Fruit fly (Drosophila melanogaster) whole organism, embryonic: ENCODE results near the gene Cdc37.

Source experiments
- Atf-2 ChIP-seq: fragments of 200-800 bp; sonication (Bioruptor generic); optimal IDR thresholded peaks from 2 replicates; lab custom pipeline; 2016; ENCODE audit warnings: missing biosample characterization, missing genetic modification characterization
- Awh ChIP-seq: fragments of 200-800 bp; sonication (Bioruptor generic); IDR thresholded peaks from 2 replicates; pipeline ENCODE4, ENCODE4 v1.3.6; 2022; ENCODE audit warnings: missing biosample characterization, missing genetic modification characterization
- BEAF-32 ChIP-seq: fragments of 200-800 bp; sonication (Bioruptor generic); optimal IDR thresholded peaks from 3 replicates; lab custom pipeline; 2017; ENCODE audit warnings: missing biosample characterization, missing genetic modification characterization, mild to moderate bottlenecking, moderate library complexity, missing genetic modification reagents
- CG14050 ChIP-seq: fragments of 200-800 bp; sonication (Bioruptor generic); IDR thresholded peaks from 3 replicates; pipeline ENCODE4 v1.3.6; 2022; ENCODE audit warnings: missing biosample characterization, missing genetic modification characterization
- CG1603 ChIP-seq: fragments of 200-800 bp; sonication (Bioruptor generic); optimal IDR thresholded peaks from 2 replicates; lab custom pipeline; 2019; ENCODE audit warnings: missing biosample characterization, mild to moderate bottlenecking, missing genetic modification characterization, moderate library complexity
- CG17361 ChIP-seq: fragments of 200-800 bp; sonication (Bioruptor generic); IDR thresholded peaks from 3 replicates; pipeline ENCODE4 v1.3.6; 2022; ENCODE audit warnings: missing biosample characterization, missing genetic modification characterization
- CG18599 ChIP-seq: fragments of 200-800 bp; sonication (Bioruptor generic); optimal IDR thresholded peaks from 3 replicates; lab custom pipeline; 2017; ENCODE audit warnings: missing biosample characterization, missing genetic modification characterization, mild to moderate bottlenecking, moderate library complexity, missing genetic modification reagents
- CG31224 ChIP-seq: fragments of 200-800 bp; sonication (Bioruptor generic); IDR thresholded peaks from 2 replicates; pipeline ENCODE4 v1.3.6; 2022; ENCODE audit warnings: missing biosample characterization, missing genetic modification characterization
- CG3726 ChIP-seq: fragments of 200-800 bp; sonication (Bioruptor generic); IDR thresholded peaks from 3 replicates; pipeline ENCODE4, ENCODE4 v1.3.6; 2022; ENCODE audit warnings: missing biosample characterization, missing genetic modification characterization
- CG4360 ChIP-seq: fragments of 200-800 bp; sonication (Bioruptor generic); IDR thresholded peaks from 2 replicates; pipeline ENCODE4 v1.3.6; 2022; ENCODE audit warnings: missing biosample characterization, missing genetic modification characterization
- CG6689 ChIP-seq: fragments of 200-800 bp; sonication (Bioruptor generic); IDR thresholded peaks from 2 replicates; pipeline ENCODE4 v1.3.6; 2022; ENCODE audit warnings: missing biosample characterization, missing genetic modification characterization
- CG6791 ChIP-seq: fragments of 200-800 bp; sonication (Bioruptor generic); IDR thresholded peaks from 3 replicates; pipeline ENCODE4 v1.3.6; 2022; ENCODE audit warnings: missing biosample characterization, missing genetic modification characterization; ENCODE audit not compliant: partially characterized antibody
- CG6813 ChIP-seq: fragments of 200-800 bp; sonication (Bioruptor generic); optimal IDR thresholded peaks from 2 replicates; lab custom pipeline; 2017; ENCODE audit warnings: missing biosample characterization, missing genetic modification characterization, mild to moderate bottlenecking, moderate library complexity, missing genetic modification reagents
- CG8478 ChIP-seq: fragments of >200 bp; optimal IDR thresholded peaks from 2 replicates; lab custom pipeline; 2018
- CG9215 ChIP-seq: fragments of 200-800 bp; sonication (Bioruptor generic); IDR thresholded peaks from 2 replicates; pipeline ENCODE4 v1.3.6; 2022; ENCODE audit warnings: missing biosample characterization, missing genetic modification characterization
- CG9797 ChIP-seq: fragments of 200-800 bp; sonication (Bioruptor generic); optimal IDR thresholded peaks from 3 replicates; lab custom pipeline; 2018; ENCODE audit warnings: missing biosample characterization, mild to moderate bottlenecking, missing genetic modification characterization
- D ChIP-seq, 2 experiments: fragments of 200-800 bp in 1 of 2; fragments of >200 bp in 1 of 2; sonication (Bioruptor generic) in 1 of 2; optimal IDR thresholded peaks; 2 replicates in 1 of 2; 3 replicates in 1 of 2; lab custom pipeline; 2017; ENCODE audit warnings: mild to moderate bottlenecking in 1 of 2, missing biosample characterization in 1 of 2, missing genetic modification characterization in 1 of 2, missing genetic modification reagents in 1 of 2
- E2f1 ChIP-seq: fragments of 200-800 bp; sonication (Bioruptor generic); IDR thresholded peaks from 2 replicates; pipeline ENCODE4 v1.3.6; 2022; ENCODE audit warnings: missing biosample characterization, missing genetic modification characterization
- Ets65A ChIP-seq: fragments of 200-800 bp; sonication (Bioruptor generic); peaks from one replicate; lab custom pipeline; 2016; ENCODE audit warnings: missing biosample characterization, missing genetic modification characterization
- HmgD ChIP-seq: fragments of 200-800 bp; sonication (Bioruptor generic); optimal IDR thresholded peaks from 3 replicates; lab custom pipeline; 2016; ENCODE audit warnings: missing biosample characterization, missing genetic modification characterization
- Hmr ChIP-seq: fragments of 200-800 bp; sonication (Bioruptor generic); optimal IDR thresholded peaks from 3 replicates; lab custom pipeline; 2017; ENCODE audit warnings: mild to moderate bottlenecking, missing biosample characterization, missing genetic modification reagents, missing genetic modification characterization
- Meics ChIP-seq: fragments of 200-800 bp; sonication (Bioruptor generic); optimal IDR thresholded peaks from 2 replicates; lab custom pipeline; 2017; ENCODE audit warnings: missing biosample characterization, mild to moderate bottlenecking, missing genetic modification characterization
- NFAT ChIP-seq: fragments of 200-800 bp; sonication (Bioruptor generic); IDR thresholded peaks from 2 replicates; pipeline ENCODE4 v1.3.6; 2022; ENCODE audit warnings: missing biosample characterization, missing genetic modification characterization
- Spps ChIP-seq: fragments of 200-800 bp; sonication (Bioruptor generic); optimal IDR thresholded peaks from 2 replicates; lab custom pipeline; 2018; ENCODE audit warnings: missing biosample characterization, mild to moderate bottlenecking, missing genetic modification characterization
- Sry-β ChIP-seq: fragments of 200-800 bp; sonication (Bioruptor generic); optimal IDR thresholded peaks from 2 replicates; lab custom pipeline; 2018; ENCODE audit warnings: missing biosample characterization, mild to moderate bottlenecking, missing genetic modification characterization, moderate library complexity
- Trl ChIP-seq, 3 experiments: fragments of >200 bp in 2 of 3; fragments of 200-800 bp in 1 of 3; sonication (Bioruptor generic) in 1 of 3; optimal IDR thresholded peaks; 2 replicates in 1 of 3; 3 replicates in 2 of 3; lab custom pipeline; 2016 to 2017; ENCODE audit warnings: missing biosample characterization in 1 of 3, missing genetic modification characterization in 1 of 3
- amos ChIP-seq: fragments of 200-800 bp; sonication (Bioruptor generic); IDR thresholded peaks from 2 replicates; pipeline ENCODE4 v1.3.6; 2022; ENCODE audit warnings: missing biosample characterization, missing genetic modification characterization; ENCODE audit not compliant: partially characterized antibody
- ara ChIP-seq: fragments of 200-800 bp; sonication (Bioruptor generic); IDR thresholded peaks from 2 replicates; pipeline ENCODE4 v1.3.6; 2022; ENCODE audit warnings: missing biosample characterization, missing genetic modification characterization
- ash1 ChIP-seq: fragments of 200-800 bp; sonication (Bioruptor generic); optimal IDR thresholded peaks from 2 replicates; lab custom pipeline; 2018; ENCODE audit warnings: missing biosample characterization, mild to moderate bottlenecking, missing genetic modification characterization
- bigmax ChIP-seq: fragments of 200-800 bp; sonication (Bioruptor generic); optimal IDR thresholded peaks from 2 replicates; lab custom pipeline; 2018; ENCODE audit warnings: missing biosample characterization, mild to moderate bottlenecking, missing genetic modification characterization
- crp ChIP-seq, 2 experiments: fragments of 200-800 bp; sonication (Bioruptor generic); optimal IDR thresholded peaks; 2 replicates in 1 of 2; 3 replicates in 1 of 2; lab custom pipeline; 2017; ENCODE audit warnings: missing biosample characterization in 2 of 2, missing genetic modification characterization in 2 of 2, mild to moderate bottlenecking in 1 of 2, moderate library complexity in 1 of 2
- ewg ChIP-seq: fragments of 200-800 bp; sonication (Bioruptor generic); optimal IDR thresholded peaks from 3 replicates; lab custom pipeline; 2017; ENCODE audit warnings: mild to moderate bottlenecking, missing biosample characterization, missing genetic modification reagents, missing genetic modification characterization
- fd3F ChIP-seq: fragments of 200-800 bp; sonication (Bioruptor generic); optimal IDR thresholded peaks from 2 replicates; lab custom pipeline; 2018; ENCODE audit warnings: missing biosample characterization, mild to moderate bottlenecking, missing genetic modification characterization, moderate library complexity
- gem ChIP-seq: fragments of 200-800 bp; sonication (Bioruptor generic); optimal IDR thresholded peaks from 2 replicates; lab custom pipeline; 2019; ENCODE audit warnings: missing biosample characterization, mild to moderate bottlenecking, missing genetic modification characterization, moderate library complexity
- ham ChIP-seq: fragments of 200-800 bp; sonication (Bioruptor generic); IDR thresholded peaks from 2 replicates; pipeline ENCODE4 v1.3.6; 2022; ENCODE audit warnings: missing biosample characterization, missing genetic modification characterization
- jumu ChIP-seq: fragments of 200-800 bp; sonication (Bioruptor generic); optimal IDR thresholded peaks from 3 replicates; lab custom pipeline; 2016; ENCODE audit warnings: missing biosample characterization, missing genetic modification characterization
- kay ChIP-seq: fragments of 200-800 bp; sonication (Bioruptor generic); optimal IDR thresholded peaks from 2 replicates; lab custom pipeline; 2016; ENCODE audit warnings: missing biosample characterization, missing genetic modification characterization
- lola ChIP-seq, 3 experiments: fragments of >200 bp in 2 of 3; fragments of 200-800 bp in 1 of 3; sonication (Bioruptor generic) in 1 of 3; optimal IDR thresholded peaks; 2 replicates each; lab custom pipeline; 2017 to 2019; ENCODE audit warnings: missing biosample characterization in 3 of 3, missing genetic modification characterization in 3 of 3, mild to moderate bottlenecking in 1 of 3, moderate library complexity in 1 of 3
- lov ChIP-seq, 2 experiments: fragments of 200-800 bp in 1 of 2; fragments of >200 bp in 1 of 2; sonication (Bioruptor generic) in 1 of 2; IDR thresholded peaks in 1 of 2; optimal IDR thresholded peaks in 1 of 2; 2 replicates in 1 of 2; 3 replicates in 1 of 2; pipeline versions ENCODE4 v1.3.6 to Lab custom; 2017 to 2022; ENCODE audit warnings: missing biosample characterization in 1 of 2, missing genetic modification characterization in 1 of 2
- nom ChIP-seq: fragments of 200-800 bp; sonication (Bioruptor generic); optimal IDR thresholded peaks from 2 replicates; lab custom pipeline; 2017; ENCODE audit warnings: missing biosample characterization, missing genetic modification characterization, mild to moderate bottlenecking, moderate library complexity, missing genetic modification reagents
- otp ChIP-seq: fragments of 200-800 bp; sonication (Bioruptor generic); IDR thresholded peaks from 3 replicates; pipeline ENCODE4, ENCODE4 v1.3.6; 2022; ENCODE audit warnings: missing biosample characterization, missing genetic modification characterization
- phol ChIP-seq: fragments of 200-800 bp; sonication (Bioruptor generic); optimal IDR thresholded peaks from 3 replicates; lab custom pipeline; 2018; ENCODE audit warnings: missing biosample characterization, mild to moderate bottlenecking, missing genetic modification characterization, moderate library complexity
- prd ChIP-seq, 3 experiments: fragments of >200 bp in 2 of 3; fragments of 200-800 bp in 1 of 3; sonication (Bioruptor generic) in 1 of 3; optimal IDR thresholded peaks in 2 of 3; IDR thresholded peaks in 1 of 3; 2 replicates in 2 of 3; 3 replicates in 1 of 3; pipeline versions ENCODE4 v1.3.6 to Lab custom; 2017 to 2022; ENCODE audit warnings: missing biosample characterization in 1 of 3, missing genetic modification characterization in 1 of 3
- slbo ChIP-seq: fragments of 200-800 bp; sonication (Bioruptor generic); IDR thresholded peaks from 2 replicates; pipeline ENCODE4 v1.3.6; 2022; ENCODE audit warnings: missing biosample characterization, missing genetic modification characterization
- sna ChIP-seq: fragments of 200-800 bp; sonication (Bioruptor generic); IDR thresholded peaks from 2 replicates; pipeline ENCODE4 v1.3.6; 2022; ENCODE audit warnings: missing biosample characterization, missing genetic modification characterization; ENCODE audit not compliant: partially characterized antibody
- toy ChIP-seq: fragments of 200-800 bp; sonication (Bioruptor generic); IDR thresholded peaks from 2 replicates; pipeline ENCODE4 v1.3.6; 2022; ENCODE audit warnings: missing biosample characterization, missing genetic modification characterization
- zen2 ChIP-seq: fragments of 200-800 bp; sonication (Bioruptor generic); IDR thresholded peaks from 3 replicates; pipeline ENCODE4 v1.3.6; 2022; ENCODE audit warnings: missing biosample characterization, missing genetic modification characterization; ENCODE audit not compliant: partially characterized antibody

The Cdc37 gene

DNA sequence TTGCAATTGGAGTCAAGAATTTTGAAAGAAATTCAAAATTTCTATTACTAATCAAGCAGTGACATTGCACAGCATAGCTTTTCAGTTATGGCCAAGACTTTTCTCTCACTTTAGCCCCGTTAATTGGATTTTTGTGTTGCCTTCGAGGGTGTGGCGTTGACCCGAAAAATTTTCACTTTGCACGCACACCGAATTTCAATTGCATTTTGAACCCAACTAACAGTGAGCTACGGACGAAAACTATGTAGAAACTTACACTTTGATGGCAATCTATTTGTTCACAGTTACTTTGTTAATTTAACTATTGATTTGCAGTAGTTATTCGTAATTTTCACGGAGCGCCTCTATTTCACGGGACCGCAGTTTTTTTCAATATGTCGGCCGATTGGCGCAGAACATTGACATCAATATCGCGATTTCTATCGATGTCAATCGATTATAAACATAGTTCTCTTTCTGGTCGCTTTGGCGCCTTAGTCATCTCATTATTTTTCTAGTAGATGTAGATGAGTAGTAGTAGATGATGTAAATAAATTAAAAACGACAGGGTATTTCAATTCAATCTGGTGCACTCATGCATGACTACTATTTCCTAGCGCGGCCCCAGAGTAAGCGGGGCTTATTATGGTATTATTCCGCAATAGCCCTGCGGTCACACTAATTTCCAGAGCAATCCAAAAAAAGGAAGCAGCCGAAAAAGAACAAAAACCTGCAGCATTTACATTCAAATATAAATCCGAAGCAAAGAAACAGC, at the start of gene Cdc37, which contains the start of the genes alpha-Spec and dlt:
Gene Cdc37 (plus strand): TSS at position 450 of the 754 bp plus-strand sequence.
Gene alpha-Spec (minus strand): TSS at position 386 of the 754 bp plus-strand sequence.
Gene dlt (minus strand): TSS at position 386 of the 754 bp plus-strand sequence.
- TF ChIP-seq Awh (no peak), CG6813 (GFP tag; lab: Kevin White, UChicago) (no peak), phol (tag; lab: Kevin White, UChicago) (peak; percentile 99), CG31224 (GFP tag; lab: Robert Waterston, UW) (no peak), Atf-2 (GFP tag; lab: Kevin White, UChicago) (no peak), CG18599 (no peak), crp (GFP tag; optimal IDR thresholded peaks at IDR 0.05; lab: Kevin White, UChicago) (peak in 1 of 2 experiments; percentile 50), slbo (GFP tag; lab: Robert Waterston, UW) (peak; percentile 16; the same call in 1 of the 2 replicates), ash1 (GFP tag; lab: Kevin White, UChicago) (no peak), CG6791 (GFP tag; lab: Robert Waterston, UW) (peak; percentile 66; the same call in 2 of the 3 replicates), kay (GFP tag; lab: Kevin White, UChicago) (no peak), Hmr (GFP tag; lab: Kevin White, UChicago) (no peak), bigmax (GFP tag; lab: Kevin White, UChicago) (no peak), CG6689 (GFP tag; lab: Robert Waterston, UW) (no peak), sna (GFP tag; lab: Robert Waterston, UW) (peak; percentile 78), toy (GFP tag; lab: Robert Waterston, UW) (no peak), gem (tag; lab: Kevin White, UChicago) (no peak), otp (GFP tag; lab: Robert Waterston, UW) (no peak), lov (optimal IDR thresholded peaks at IDR 0.05; lab: Kevin White, UChicago) (no peak), lov (GFP tag; IDR thresholded peaks at IDR 0.05; lab: Robert Waterston, UW) (no peak), CG14050 (no peak), ham (no peak), E2f1 (no peak), lola (GFP tag; optimal IDR thresholded peaks at IDR 0.05; lab: Kevin White, UChicago) (no peak), HmgD (GFP tag; lab: Kevin White, UChicago) (peak; percentile 38), CG4360 (GFP tag; lab: Robert Waterston, UW) (no peak), CG1603 (tag; lab: Kevin White, UChicago) (peak; percentile 47), CG9797 (GFP tag; lab: Kevin White, UChicago) (peak; percentile 88), CG8478 (no peak), BEAF-32 (peak; percentile 86), CG9215 (GFP tag; lab: Robert Waterston, UW) (no peak), fd3F (GFP tag; lab: Kevin White, UChicago) (no peak), Sry-β (GFP tag; lab: Kevin White, UChicago) (no peak), NFAT (GFP tag; lab: Robert Waterston, UW) (0 out of 2 replicates have a peak, but pooled peaks have one; percentile 16), Meics (GFP tag; lab: Kevin White, UChicago) (no peak), CG3726 (no peak), prd (optimal IDR thresholded peaks at IDR 0.05; lab: Kevin White, UChicago) (no peak), prd (GFP tag; IDR thresholded peaks at IDR 0.05; lab: Robert Waterston, UW) (no peak), Spps (tag; lab: Kevin White, UChicago) (no peak), zen2 (GFP tag; lab: Robert Waterston, UW) (no peak; the same call in 2 of the 3 replicates), ara (GFP tag; lab: Robert Waterston, UW) (no peak), amos (GFP tag; lab: Robert Waterston, UW) (peak; percentile 79), Ets65A (no peak), CG17361 (GFP tag; lab: Robert Waterston, UW) (no peak), nom (GFP tag; lab: Kevin White, UChicago) (peak; percentile 55), ewg (GFP tag; lab: Kevin White, UChicago) (no peak), D (optimal IDR thresholded peaks at IDR 0.05; lab: Kevin White, UChicago) (no peak), D (GFP tag; optimal IDR thresholded peaks at IDR 0.05; lab: Kevin White, UChicago) (no peak), Trl (optimal IDR thresholded peaks at IDR 0.05; lab: Kevin White, UChicago) (no peak), Trl (GFP tag; optimal IDR thresholded peaks at IDR 0.05; lab: Kevin White, UChicago) (no peak), jumu (GFP tag; lab: Kevin White, UChicago) (no peak)
